Worm (Caenorhabditis elegans) whole organism, late embryonic: ENCODE measurements around the gene B0244.6.

Source experiments
- C08G9.2 ChIP-seq: sonication (generic microtip); optimal IDR thresholded peaks from 2 replicates; lab custom pipeline; 2016; ENCODE audit warnings: mild to moderate bottlenecking, missing genetic modification characterization, moderate library complexity, missing compliant biosample characterization
- C38D4.7 ChIP-seq: fragments of 200-800 bp; sonication (Bioruptor generic); optimal IDR thresholded peaks from 2 replicates; lab custom pipeline; 2018; ENCODE audit warnings: mild to moderate bottlenecking, missing genetic modification characterization, moderate library complexity, missing compliant biosample characterization
- F13H6.1 ChIP-seq: sonication (generic microtip); optimal IDR thresholded peaks from 2 replicates; lab custom pipeline; 2016; ENCODE audit warnings: missing genetic modification characterization, missing compliant biosample characterization
- K09A11.1 ChIP-seq: sonication (generic microtip); optimal IDR thresholded peaks from 2 replicates; lab custom pipeline; 2017; ENCODE audit warnings: antibody characterized with exemption, mild to moderate bottlenecking, missing genetic modification characterization, missing compliant biosample characterization; ENCODE audit not compliant: insufficient read depth
- Y22D7AL.16 ChIP-seq: sonication (generic microtip); optimal IDR thresholded peaks from 2 replicates; lab custom pipeline; 2016; ENCODE audit warnings: missing genetic modification characterization, missing compliant biosample characterization
- ceh-14 ChIP-seq: sonication (generic microtip); optimal IDR thresholded peaks from 2 replicates; lab custom pipeline; 2016; ENCODE audit warnings: missing genotype, missing genetic modification characterization, missing compliant biosample characterization
- ceh-18 ChIP-seq: sonication (generic microtip); optimal IDR thresholded peaks from 2 replicates; lab custom pipeline; 2016; ENCODE audit warnings: missing genetic modification characterization, missing compliant biosample characterization
- ceh-19 ChIP-seq: fragments of 200-800 bp; sonication (Bioruptor generic); optimal IDR thresholded peaks from 2 replicates; lab custom pipeline; 2018; ENCODE audit warnings: mild to moderate bottlenecking, missing genetic modification characterization, missing compliant biosample characterization
- ceh-2 ChIP-seq: sonication (generic microtip); optimal IDR thresholded peaks from 2 replicates; lab custom pipeline; 2016; ENCODE audit warnings: missing genotype, missing genetic modification characterization, missing compliant biosample characterization
- ceh-22 ChIP-seq: sonication (generic microtip); optimal IDR thresholded peaks from 2 replicates; lab custom pipeline; 2017; ENCODE audit warnings: missing biosample characterization, missing genetic modification characterization
- ceh-24 ChIP-seq: sonication (generic microtip); optimal IDR thresholded peaks from 2 replicates; lab custom pipeline; 2016; ENCODE audit warnings: mild to moderate bottlenecking, missing genetic modification characterization, missing compliant biosample characterization
- ceh-30 ChIP-seq: fragments of 150-350 bp; optimal IDR thresholded peaks from 2 replicates; lab custom pipeline; 2014; ENCODE audit warnings: missing biosample characterization, missing genetic modification characterization
- ceh-31 ChIP-seq: sonication (generic microtip); optimal IDR thresholded peaks from 2 replicates; lab custom pipeline; 2016; ENCODE audit warnings: missing genetic modification characterization, missing compliant biosample characterization
- ceh-34 ChIP-seq: sonication (generic microtip); optimal IDR thresholded peaks from 2 replicates; lab custom pipeline; 2016; ENCODE audit warnings: mild to moderate bottlenecking, missing genetic modification characterization, missing compliant biosample characterization
- ceh-45 ChIP-seq: fragments of 200-800 bp; sonication (Bioruptor generic); IDR thresholded peaks from 2 replicates; pipeline ENCODE4 v1.3.6; 2022; ENCODE audit warnings: missing genetic modification reagents, missing genetic modification characterization, missing compliant biosample characterization
- ceh-9 ChIP-seq: sonication (generic microtip); optimal IDR thresholded peaks from 2 replicates; lab custom pipeline; 2016; ENCODE audit warnings: mild to moderate bottlenecking, missing genetic modification characterization, inconsistent platforms, missing compliant biosample characterization
- dmd-4 ChIP-seq: sonication (generic microtip); optimal IDR thresholded peaks from 2 replicates; lab custom pipeline; 2016; ENCODE audit warnings: borderline replicate concordance, missing genetic modification characterization, missing compliant biosample characterization
- ets-4 ChIP-seq: sonication (generic microtip); optimal IDR thresholded peaks from 2 replicates; lab custom pipeline; 2016; ENCODE audit warnings: missing genetic modification characterization, missing compliant biosample characterization
- eyg-1 ChIP-seq: sonication (generic microtip); optimal IDR thresholded peaks from 2 replicates; lab custom pipeline; 2016; ENCODE audit warnings: missing genotype, missing genetic modification characterization, missing compliant biosample characterization
- fax-1 ChIP-seq: sonication (generic microtip); optimal IDR thresholded peaks from 2 replicates; lab custom pipeline; 2016; ENCODE audit warnings: missing genotype, missing genetic modification characterization, missing compliant biosample characterization
- fkh-10 ChIP-seq: fragments of 150-350 bp; optimal IDR thresholded peaks from 2 replicates; lab custom pipeline; 2014; ENCODE audit warnings: missing biosample characterization, missing genetic modification reagents, missing genetic modification characterization
- fkh-6 ChIP-seq: sonication (generic microtip); optimal IDR thresholded peaks from 2 replicates; lab custom pipeline; 2016; ENCODE audit warnings: missing genetic modification characterization, missing compliant biosample characterization
- gmeb-2 ChIP-seq: sonication (generic microtip); optimal IDR thresholded peaks from 2 replicates; lab custom pipeline; 2016; ENCODE audit warnings: missing genetic modification characterization, inconsistent platforms, missing compliant biosample characterization
- hlh-30 ChIP-seq: sonication (generic microtip); optimal IDR thresholded peaks from 2 replicates; lab custom pipeline; 2017; ENCODE audit warnings: antibody characterized with exemption, missing genetic modification characterization, missing compliant biosample characterization; ENCODE audit not compliant: insufficient read depth
- madf-2 ChIP-seq: sonication (generic microtip); optimal IDR thresholded peaks from 2 replicates; lab custom pipeline; 2017; ENCODE audit warnings: missing genetic modification characterization, missing compliant biosample characterization
- mec-3 ChIP-seq: sonication (generic microtip); optimal IDR thresholded peaks from 2 replicates; lab custom pipeline; 2016; ENCODE audit warnings: borderline replicate concordance, missing genetic modification characterization, missing compliant biosample characterization
- nfya-1 ChIP-seq: sonication (generic microtip); optimal IDR thresholded peaks from 2 replicates; lab custom pipeline; 2017; ENCODE audit warnings: missing genetic modification characterization, mild to moderate bottlenecking, missing compliant biosample characterization, antibody characterized with exemption, moderate library complexity
- npax-4 ChIP-seq: sonication (generic microtip); optimal IDR thresholded peaks from 2 replicates; lab custom pipeline; 2016; ENCODE audit warnings: missing genetic modification characterization, missing compliant biosample characterization
- pag-3 ChIP-seq: sonication (generic microtip); optimal IDR thresholded peaks from 2 replicates; lab custom pipeline; 2016; ENCODE audit warnings: missing compliant biosample characterization, missing genetic modification characterization, borderline replicate concordance
- pat-9 ChIP-seq: fragments of 200-800 bp; sonication (Bioruptor generic); optimal IDR thresholded peaks from 2 replicates; lab custom pipeline; 2018; ENCODE audit warnings: mild to moderate bottlenecking, missing genetic modification characterization, moderate library complexity, missing compliant biosample characterization
- pax-1 ChIP-seq: fragments of 150-350 bp; optimal IDR thresholded peaks from 2 replicates; lab custom pipeline; 2014; ENCODE audit warnings: missing biosample characterization, missing genetic modification characterization
- pha-2 ChIP-seq: sonication (generic microtip); optimal IDR thresholded peaks from 2 replicates; lab custom pipeline; 2017; ENCODE audit warnings: mild to moderate bottlenecking, missing genetic modification characterization, missing compliant biosample characterization
- pha-4 ChIP-seq: fragments of 150-350 bp; optimal IDR thresholded peaks from 2 replicates; lab custom pipeline; 2018; ENCODE audit warnings: missing biosample characterization, missing genetic modification reagents, missing genetic modification characterization
- ref-2 ChIP-seq: sonication (generic microtip); optimal IDR thresholded peaks from 2 replicates; lab custom pipeline; 2016; ENCODE audit warnings: missing genetic modification characterization, missing compliant biosample characterization
- rnt-1 ChIP-seq: sonication (generic microtip); optimal IDR thresholded peaks from 2 replicates; lab custom pipeline; 2016; ENCODE audit warnings: missing genetic modification characterization, missing compliant biosample characterization
- sdc-2 ChIP-seq: sonication (generic microtip); optimal IDR thresholded peaks from 2 replicates; lab custom pipeline; 2016; ENCODE audit warnings: missing genotype, missing genetic modification characterization, missing compliant biosample characterization
- sox-2 ChIP-seq: fragments of 200-800 bp; sonication (Bioruptor generic); IDR thresholded peaks from 2 replicates; pipeline ENCODE4 v1.3.6; 2022; ENCODE audit warnings: missing genetic modification reagents, missing genetic modification characterization, missing compliant biosample characterization
- syd-9 ChIP-seq: sonication (generic microtip); optimal IDR thresholded peaks from 2 replicates; lab custom pipeline; 2016; ENCODE audit warnings: mild to moderate bottlenecking, missing genetic modification characterization, moderate library complexity, missing compliant biosample characterization
- tbx-2 ChIP-seq: sonication (generic microtip); optimal IDR thresholded peaks from 2 replicates; lab custom pipeline; 2016; ENCODE audit warnings: missing genetic modification characterization, missing compliant biosample characterization
- unc-3 ChIP-seq, 2 experiments: fragments of 200-800 bp in 1 of 2; sonication (Bioruptor generic) in 1 of 2; sonication (generic microtip) in 1 of 2; conservative IDR thresholded peaks in 1 of 2; optimal IDR thresholded peaks in 1 of 2; 2 replicates each; pipeline versions ENCODE4 v1.3.6 to Lab custom; 2016 to 2022; ENCODE audit warnings: missing compliant biosample characterization in 2 of 2, missing genetic modification characterization in 2 of 2, missing genetic modification reagents in 1 of 2
- unc-42 ChIP-seq: sonication (generic microtip); optimal IDR thresholded peaks from 2 replicates; lab custom pipeline; 2016; ENCODE audit warnings: missing genotype, missing genetic modification characterization, missing compliant biosample characterization
- unc-55 ChIP-seq: sonication (generic microtip); optimal IDR thresholded peaks from 2 replicates; lab custom pipeline; 2017; ENCODE audit warnings: missing biosample characterization, missing genetic modification reagents, missing genetic modification characterization
- zip-5 ChIP-seq: sonication (generic microtip); optimal IDR thresholded peaks from 2 replicates; lab custom pipeline; 2016; ENCODE audit warnings: missing genetic modification characterization, missing compliant biosample characterization
- ztf-16 ChIP-seq: sonication (generic microtip); optimal IDR thresholded peaks from 2 replicates; lab custom pipeline; 2017; ENCODE audit warnings: missing genetic modification characterization, missing compliant biosample characterization

B0244.6 gene

ce11 chrIII:5737708-5738107, at the start of gene B0244.6:
B0244.6 (plus strand) TSS chrIII:5738008.
- TF ChIP-seq ceh-34 (no peak), sdc-2 (tag; lab: Kevin White, UChicago) (no peak), fkh-10 (GFP tag; lab: Kevin White, UChicago) (no peak), fkh-6 (tag; lab: Kevin White, UChicago) (no peak), unc-55 (no peak)

- TF ChIP-seq ceh-22 (tag; lab: Kevin White, UChicago) (no peak), dmd-4 (tag; lab: Kevin White, UChicago) (no peak), ceh-2 (peak; percentile 25), ceh-18 (tag; lab: Kevin White, UChicago) (peak; percentile 31), npax-4 (tag; lab: Kevin White, UChicago) (no peak), ceh-9 (tag; lab: Kevin White, UChicago) (no peak), ceh-19 (no peak), madf-2 (tag; lab: Kevin White, UChicago) (no peak), pha-2 (tag; lab: Kevin White, UChicago) (no peak), pag-3 (tag; lab: Kevin White, UChicago) (no peak), ceh-31 (tag; lab: Kevin White, UChicago) (peak; percentile 24), pat-9 (tag; lab: Kevin White, UChicago) (no peak), nfya-1 (tag; lab: Kevin White, UChicago) (peak; percentile 32), unc-55 (no peak), pha-4 (tag; lab: Kevin White, UChicago) (no peak), ets-4 (tag; lab: Kevin White, UChicago) (peak; percentile 36), ceh-30 (tag; lab: Kevin White, UChicago) (no peak), eyg-1 (no peak), ceh-45 (GFP tag; lab: Robert Waterston, UW) (no peak), ceh-14 (tag; lab: Kevin White, UChicago) (peak; percentile 20), F13H6.1 (tag; lab: Kevin White, UChicago) (no peak), fkh-6 (tag; lab: Kevin White, UChicago) (no peak), fax-1 (tag; lab: Kevin White, UChicago) (no peak), unc-42 (tag; lab: Kevin White, UChicago) (no peak), ceh-34 (peak; percentile 29), unc-3 (GFP tag; conservative IDR thresholded peaks at IDR 0.05; lab: Robert Waterston, UW) (no peak), unc-3 (tag; optimal IDR thresholded peaks at IDR 0.05; lab: Kevin White, UChicago) (no peak), mec-3 (tag; lab: Kevin White, UChicago) (no peak), sdc-2 (tag; lab: Kevin White, UChicago) (no peak), C08G9.2 (no peak), rnt-1 (tag; lab: Kevin White, UChicago) (no peak), pax-1 (tag; lab: Kevin White, UChicago) (no peak), hlh-30 (tag; lab: Kevin White, UChicago) (no peak), C38D4.7 (no peak), ref-2 (tag; lab: Kevin White, UChicago) (no peak), sox-2 (GFP tag; lab: Robert Waterston, UW) (no peak), tbx-2 (tag; lab: Kevin White, UChicago) (peak; percentile 50), Y22D7AL.16 (tag; lab: Kevin White, UChicago) (no peak)
These were observed 49.6 kb upstream of the B0244.6 start for ce11 chrIII:5688246-5688645.

ce11 chrIII:5691826-5692225, 46.0 kb upstream of the B0244.6 start:
- no peak for TF ChIP-seq ceh-31 (tag; lab: Kevin White, UChicago)
- TF ChIP-seq ets-4 (tag; lab: Kevin White, UChicago): no peak
- no peak for TF ChIP-seq tbx-2 (tag; lab: Kevin White, UChicago)
- no peak for TF ChIP-seq pax-1 (tag; lab: Kevin White, UChicago)
- TF ChIP-seq madf-2 (tag; lab: Kevin White, UChicago): no peak
- no peak for TF ChIP-seq syd-9 (tag; lab: Kevin White, UChicago)
- TF ChIP-seq zip-5: no peak
- TF ChIP-seq gmeb-2 (tag; lab: Kevin White, UChicago): no peak
- no peak for TF ChIP-seq Y22D7AL.16 (tag; lab: Kevin White, UChicago)
- TF ChIP-seq ceh-24 (tag; lab: Kevin White, UChicago): no peak
- no peak for TF ChIP-seq fax-1 (tag; lab: Kevin White, UChicago)
- no peak for TF ChIP-seq ztf-16 (tag; lab: Kevin White, UChicago)
- no peak for TF ChIP-seq unc-3 (GFP tag; conservative IDR thresholded peaks at IDR 0.05; lab: Robert Waterston, UW)
- TF ChIP-seq unc-3 (tag; optimal IDR thresholded peaks at IDR 0.05; lab: Kevin White, UChicago): no peak
- no peak for TF ChIP-seq pha-4 (tag; lab: Kevin White, UChicago)
- no peak for TF ChIP-seq ceh-45 (GFP tag; lab: Robert Waterston, UW)
- TF ChIP-seq K09A11.1: no peak
- TF ChIP-seq ceh-19: no peak
- TF ChIP-seq C38D4.7: no peak
- TF ChIP-seq ceh-2: no peak
- TF ChIP-seq, all 69 proteins: peak for 0
